Worm (Caenorhabditis elegans) whole organism, L1 larva: ENCODE data around the gene C16C8.22.
A peak's percentile ranks its signal among the peaks of the same experiment; 100 is the strongest.

ENCODE experiments used
- C16A3.4 ChIP-seq: fragments of 150-350 bp; optimal IDR thresholded peaks from 2 replicates; lab custom pipeline; 2014; ENCODE audit warnings: missing biosample characterization, missing genetic modification characterization
- aha-1 ChIP-seq: fragments of 150-350 bp; optimal IDR thresholded peaks from 2 replicates; lab custom pipeline; 2014; ENCODE audit warnings: missing biosample characterization, missing genetic modification characterization
- ceh-82 ChIP-seq, 3 experiments: fragments of 150-350 bp in 1 of 3; sonication (generic microtip) in 2 of 3; optimal IDR thresholded peaks; 2 replicates each; lab custom pipeline; 2014 to 2017; ENCODE audit warnings: missing biosample characterization in 3 of 3, missing genetic modification characterization in 3 of 3
- ces-1 ChIP-seq: fragments of 150-350 bp; optimal IDR thresholded peaks from 2 replicates; lab custom pipeline; 2014; ENCODE audit warnings: missing biosample characterization, missing genetic modification reagents, missing genetic modification characterization
- dpl-1 ChIP-seq, 3 experiments: fragments of 150-350 bp in 2 of 3; sonication (generic microtip) in 1 of 3; optimal IDR thresholded peaks; 2 replicates each; lab custom pipeline; 2014 to 2017; ENCODE audit warnings: missing biosample characterization in 3 of 3, missing genetic modification characterization in 3 of 3, missing genetic modification reagents in 3 of 3
- efl-1 ChIP-seq, 4 experiments: fragments of 150-350 bp; optimal IDR thresholded peaks in 3 of 4; peaks in 1 of 4; 1 replicate in 1 of 4; 2 replicates in 3 of 4; lab custom pipeline; 2014; ENCODE audit warnings: missing biosample characterization in 2 of 4, missing genetic modification characterization in 2 of 4, missing genetic modification reagents in 2 of 4
- egl-27 ChIP-seq, 2 experiments: fragments of 150-350 bp in 1 of 2; sonication (generic microtip); optimal IDR thresholded peaks; 3 replicates each; lab custom pipeline; 2017 to 2018; ENCODE audit warnings: missing biosample characterization in 2 of 2, missing genetic modification characterization in 2 of 2, missing genetic modification reagents in 2 of 2
- elt-2 ChIP-seq: sonication (generic microtip); optimal IDR thresholded peaks from 2 replicates; lab custom pipeline; 2016; ENCODE audit warnings: missing genetic modification characterization, mild to moderate bottlenecking, inconsistent platforms, missing compliant biosample characterization, missing genetic modification reagents
- elt-3 ChIP-seq, 6 experiments: fragments of 150-350 bp in 1 of 6; sonication (generic microtip); optimal IDR thresholded peaks; 2 replicates each; lab custom pipeline; 2017 to 2018; ENCODE audit warnings: missing biosample characterization in 6 of 6, missing genetic modification characterization in 6 of 6, inconsistent platforms in 1 of 6
- fkh-10 ChIP-seq: sonication (generic microtip); optimal IDR thresholded peaks from 2 replicates; lab custom pipeline; 2017; ENCODE audit warnings: missing biosample characterization, missing genetic modification reagents, missing genetic modification characterization
- fkh-8 ChIP-seq: sonication (generic microtip); optimal IDR thresholded peaks from 2 replicates; lab custom pipeline; 2016; ENCODE audit warnings: mild to moderate bottlenecking, missing genetic modification characterization, missing compliant biosample characterization
- grh-1 ChIP-seq: fragments of 200-800 bp; sonication (Bioruptor generic); IDR thresholded peaks from 2 replicates; pipeline ENCODE4 v1.3.6; 2022; ENCODE audit warnings: missing genetic modification reagents, missing genetic modification characterization, missing compliant biosample characterization
- hlh-4 ChIP-seq: sonication (generic microtip); optimal IDR thresholded peaks from 2 replicates; lab custom pipeline; 2016; ENCODE audit warnings: mild to moderate bottlenecking, missing genetic modification characterization, missing compliant biosample characterization
- isw-1 ChIP-seq: fragments of 200-800 bp; sonication (Bioruptor generic); IDR thresholded peaks from 2 replicates; pipeline ENCODE4 v1.3.6; 2022; ENCODE audit warnings: missing genetic modification characterization, missing compliant biosample characterization
- lin-14 ChIP-seq: fragments of 200-800 bp; sonication (Bioruptor generic); optimal IDR thresholded peaks from 2 replicates; lab custom pipeline; 2018; ENCODE audit warnings: mild to moderate bottlenecking, missing genetic modification characterization, moderate library complexity, missing compliant biosample characterization
- lin-35 ChIP-seq, 2 experiments: fragments of 150-350 bp; optimal IDR thresholded peaks; 2 replicates each; lab custom pipeline; 2014; ENCODE audit warnings: missing biosample characterization in 2 of 2, missing genetic modification characterization in 2 of 2, missing genetic modification reagents in 2 of 2
- lir-3 ChIP-seq: sonication (generic microtip); optimal IDR thresholded peaks from 2 replicates; lab custom pipeline; 2016; ENCODE audit warnings: mild to moderate bottlenecking, missing genetic modification characterization, moderate library complexity, missing compliant biosample characterization; ENCODE audit not compliant: poor library complexity
- lsy-2 ChIP-seq, 2 experiments: fragments of 150-350 bp; optimal IDR thresholded peaks; 2 replicates each; lab custom pipeline; 2014; ENCODE audit warnings: missing biosample characterization in 2 of 2, missing genetic modification characterization in 2 of 2
- mab-9 ChIP-seq: fragments of 200-800 bp; sonication (Bioruptor generic); IDR thresholded peaks from 2 replicates; pipeline ENCODE4 v1.3.6; 2022; ENCODE audit warnings: missing genetic modification reagents, missing genetic modification characterization, missing compliant biosample characterization
- mdl-1 ChIP-seq, 2 experiments: fragments of 150-350 bp; optimal IDR thresholded peaks; 2 replicates each; lab custom pipeline; 2014 to 2017; ENCODE audit warnings: missing biosample characterization in 2 of 2, missing genetic modification characterization in 2 of 2, inconsistent platforms in 1 of 2
- mep-1 ChIP-seq: fragments of 150-350 bp; optimal IDR thresholded peaks from 2 replicates; lab custom pipeline; 2014; ENCODE audit warnings: missing biosample characterization, missing genetic modification characterization
- nhr-11 ChIP-seq: fragments of 150-350 bp; optimal IDR thresholded peaks from 2 replicates; lab custom pipeline; 2014; ENCODE audit warnings: missing biosample characterization, missing genetic modification characterization
- nhr-20 ChIP-seq: sonication (generic microtip); optimal IDR thresholded peaks from 2 replicates; lab custom pipeline; 2016; ENCODE audit warnings: mild to moderate bottlenecking, missing genetic modification characterization, missing compliant biosample characterization
- nhr-237 ChIP-seq: fragments of 150-350 bp; optimal IDR thresholded peaks from 2 replicates; lab custom pipeline; 2014; ENCODE audit warnings: missing biosample characterization, missing genetic modification characterization
- nhr-47 ChIP-seq: sonication (generic microtip); optimal IDR thresholded peaks from 2 replicates; lab custom pipeline; 2016; ENCODE audit warnings: mild to moderate bottlenecking, missing genetic modification characterization, moderate library complexity, missing compliant biosample characterization
- nhr-71 ChIP-seq: sonication (generic microtip); optimal IDR thresholded peaks from 2 replicates; lab custom pipeline; 2016; ENCODE audit warnings: mild to moderate bottlenecking, missing genetic modification characterization, moderate library complexity, missing compliant biosample characterization
- nhr-77 ChIP-seq: fragments of 150-350 bp; optimal IDR thresholded peaks from 2 replicates; lab custom pipeline; 2014; ENCODE audit warnings: missing biosample characterization, missing genetic modification characterization
- nhr-84 ChIP-seq: sonication (generic microtip); optimal IDR thresholded peaks from 2 replicates; lab custom pipeline; 2017; ENCODE audit warnings: missing biosample characterization, missing genetic modification characterization
- nhr-90 ChIP-seq: sonication (generic microtip); optimal IDR thresholded peaks from 2 replicates; lab custom pipeline; 2016; ENCODE audit warnings: mild to moderate bottlenecking, missing genetic modification characterization, missing compliant biosample characterization; ENCODE audit not compliant: poor library complexity
- pax-3 ChIP-seq: fragments of 200-800 bp; sonication (Bioruptor generic); optimal IDR thresholded peaks from 2 replicates; lab custom pipeline; 2018; ENCODE audit warnings: mild to moderate bottlenecking, missing genetic modification characterization, moderate library complexity, missing compliant biosample characterization
- sup-37 ChIP-seq: fragments of 200-800 bp; sonication (Bioruptor generic); optimal IDR thresholded peaks from 2 replicates; lab custom pipeline; 2018; ENCODE audit warnings: mild to moderate bottlenecking, missing genetic modification characterization, missing compliant biosample characterization
- swsn-7 ChIP-seq: sonication (generic microtip); optimal IDR thresholded peaks from 2 replicates; lab custom pipeline; 2016; ENCODE audit warnings: missing genetic modification characterization, missing compliant biosample characterization
- unc-130 ChIP-seq: fragments of 150-350 bp; optimal IDR thresholded peaks from 2 replicates; lab custom pipeline; 2017; ENCODE audit warnings: missing biosample characterization, missing genetic modification characterization, inconsistent platforms
- unc-86 ChIP-seq: sonication (generic microtip); optimal IDR thresholded peaks from 2 replicates; lab custom pipeline; 2016; ENCODE audit warnings: missing genetic modification characterization, missing compliant biosample characterization
- zag-1 ChIP-seq: fragments of 150-350 bp; optimal IDR thresholded peaks from 2 replicates; lab custom pipeline; 2014; ENCODE audit warnings: missing biosample characterization, missing genetic modification characterization

C16C8.22 gene

ce11 chrII:3428158-3428704, 14.8 kb downstream of the C16C8.22 start:
- TF ChIP-seq ces-1 (GFP tag; lab: Kevin White, UChicago) (peak; percentile 49), nhr-11 (no peak), nhr-90 (tag; lab: Kevin White, UChicago) (no peak), elt-3 (tag; optimal IDR thresholded peaks at IDR 0.05; lab: Kevin White, UChicago) (no peak), lin-35 (GFP tag; optimal IDR thresholded peaks at IDR 0.05; lab: Kevin White, UChicago) (peak in 1 of 2 experiments; percentile 9), ceh-82 (tag; optimal IDR thresholded peaks at IDR 0.05; lab: Kevin White, UChicago) (peak in 1 of 3 experiments; percentile 46), dpl-1 (GFP tag; optimal IDR thresholded peaks at IDR 0.05; lab: Kevin White, UChicago) (peak in 1 of 3 experiments; percentile 26), egl-27 (tag; optimal IDR thresholded peaks at IDR 0.05; lab: Kevin White, UChicago) (no peak), fkh-8 (tag; lab: Kevin White, UChicago) (peak; percentile 62), lin-14 (GFP tag; lab: Kevin White, UChicago) (peak; percentile 88), lir-3 (tag; lab: Kevin White, UChicago) (no peak), nhr-77 (no peak), lsy-2 (tag; optimal IDR thresholded peaks at IDR 0.05; lab: Kevin White, UChicago) (peak in 1 of 2 experiments; percentile 39), nhr-47 (tag; lab: Kevin White, UChicago) (peak; percentile 48), efl-1 (optimal IDR thresholded peaks at IDR 0.05; lab: Kevin White, UChicago) (peak; percentile 17 to 38), efl-1 (GFP tag; optimal IDR thresholded peaks at IDR 0.05 in 1 of 2; lab: Kevin White, UChicago) (no peak), isw-1 (peak; percentile 47), nhr-71 (peak; percentile 16), mep-1 (tag; lab: Kevin White, UChicago) (peak; percentile 17), swsn-7 (tag; lab: Kevin White, UChicago) (peak; percentile 25), fkh-10 (GFP tag; lab: Kevin White, UChicago) (peak; percentile 48), nhr-237 (no peak), aha-1 (tag; lab: Kevin White, UChicago) (no peak), unc-86 (tag; lab: Kevin White, UChicago) (peak; percentile 32), grh-1 (GFP tag; lab: Robert Waterston, UW) (no peak)

DNA sequence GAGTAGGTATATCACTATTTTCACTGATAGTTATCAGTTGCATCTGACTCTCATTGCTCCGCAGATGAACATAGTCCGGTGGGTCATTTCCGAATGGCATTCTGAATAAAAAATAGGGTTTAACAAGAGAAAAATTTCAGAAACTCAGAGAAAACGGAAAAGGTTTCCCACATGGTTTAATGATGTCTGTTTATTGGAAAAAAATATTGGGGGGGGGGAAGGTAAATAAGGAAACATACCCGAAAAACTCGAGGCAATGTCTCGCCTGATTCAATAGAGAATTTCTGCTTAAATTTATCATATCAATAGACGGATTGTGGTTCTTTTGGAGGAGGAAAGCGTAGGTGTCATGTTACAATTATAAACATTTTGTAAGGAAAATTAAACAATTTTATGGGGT, 17.6 kb downstream of the C16C8.22 start, which contains the start of gene nep-11:
nep-11 (minus strand) TSS at position 101 of the 400 bp plus-strand sequence.
- TF ChIP-seq unc-130 (tag; lab: Kevin White, UChicago) (no peak), C16A3.4 (no peak), nhr-20 (tag; lab: Kevin White, UChicago) (no peak), nhr-84 (tag; lab: Kevin White, UChicago) (no peak), lir-3 (tag; lab: Kevin White, UChicago) (no peak), sup-37 (GFP tag; lab: Kevin White, UChicago) (no peak), unc-86 (tag; lab: Kevin White, UChicago) (no peak), nhr-90 (tag; lab: Kevin White, UChicago) (no peak), pax-3 (no peak), lin-35 (GFP tag; optimal IDR thresholded peaks at IDR 0.05; lab: Kevin White, UChicago) (no peak), elt-2 (tag; lab: Kevin White, UChicago) (no peak)

ce11 chrII:3422938-3423337, 20.1 kb downstream of the C16C8.22 start:
- TF ChIP-seq efl-1 (optimal IDR thresholded peaks at IDR 0.05; lab: Kevin White, UChicago) (no peak), efl-1 (GFP tag; optimal IDR thresholded peaks at IDR 0.05 in 1 of 2; lab: Kevin White, UChicago) (peak in 1 of 2 experiments; percentile 80), mdl-1 (tag; optimal IDR thresholded peaks at IDR 0.05; lab: Kevin White, UChicago) (no peak), zag-1 (tag; lab: Kevin White, UChicago) (no peak), hlh-4 (no peak)

- TF ChIP-seq mab-9 (GFP tag; lab: Robert Waterston, UW): no peak
These were observed 26.5 kb downstream of the C16C8.22 start, which contains the start of gene nep-6 for ce11 chrII:3416528-3416927. nep-6 (plus strand) TSS chrII:3416828.
